Worm (Caenorhabditis elegans) whole organism, early embryonic: Measurements from ENCODE around the gene srj-10.

ENCODE experiments used
- B0310.2 ChIP-seq: sonication (generic microtip); optimal IDR thresholded peaks from 2 replicates; lab custom pipeline; 2016; ENCODE audit warnings: mild to moderate bottlenecking, missing genetic modification characterization, missing compliant biosample characterization
- F13C5.2 ChIP-seq: sonication (generic microtip); optimal IDR thresholded peaks from 2 replicates; lab custom pipeline; 2017; ENCODE audit warnings: mild to moderate bottlenecking, missing genetic modification characterization, inconsistent platforms, missing compliant biosample characterization
- ama-1 ChIP-seq: fragments of 150-350 bp; optimal IDR thresholded peaks from 2 replicates; lab custom pipeline; 2014
- ceh-13 ChIP-seq: fragments of 200-800 bp; sonication (Bioruptor generic); optimal IDR thresholded peaks from 2 replicates; lab custom pipeline; 2018; ENCODE audit warnings: mild to moderate bottlenecking, missing genetic modification characterization, missing compliant biosample characterization
- ets-7 ChIP-seq: sonication (generic microtip); optimal IDR thresholded peaks from 2 replicates; lab custom pipeline; 2016; ENCODE audit warnings: missing genotype, missing genetic modification characterization, missing compliant biosample characterization
- flt-1 ChIP-seq: fragments of 200-800 bp; sonication (Bioruptor generic); IDR thresholded peaks from 2 replicates; pipeline ENCODE4 v1.3.6; 2022; ENCODE audit warnings: missing genetic modification characterization, missing compliant biosample characterization
- hmg-4 ChIP-seq: fragments of 200-800 bp; sonication (Bioruptor generic); optimal IDR thresholded peaks from 2 replicates; lab custom pipeline; 2018; ENCODE audit warnings: mild to moderate bottlenecking, missing genetic modification characterization, missing compliant biosample characterization
- hnd-1 ChIP-seq: sonication (generic microtip); optimal IDR thresholded peaks from 2 replicates; lab custom pipeline; 2016; ENCODE audit warnings: missing genetic modification characterization, missing compliant biosample characterization
- pes-1 ChIP-seq: fragments of 200-800 bp; sonication (Bioruptor generic); IDR thresholded peaks from 2 replicates; pipeline ENCODE4 v1.3.6; 2022; ENCODE audit warnings: missing genetic modification reagents, missing genetic modification characterization, missing compliant biosample characterization
- scrt-1 ChIP-seq: fragments of 200-800 bp; sonication (Bioruptor generic); IDR thresholded peaks from 2 replicates; pipeline ENCODE4 v1.3.6; 2022; ENCODE audit warnings: missing genetic modification characterization, missing compliant biosample characterization
- sea-1 ChIP-seq: fragments of 200-800 bp; sonication (Bioruptor generic); conservative IDR thresholded peaks from 2 replicates; pipeline ENCODE4 v1.3.6; 2022; ENCODE audit warnings: missing genetic modification characterization, missing compliant biosample characterization
- tbx-11 ChIP-seq: fragments of 200-800 bp; sonication (Bioruptor generic); IDR thresholded peaks from 2 replicates; pipeline ENCODE4 v1.3.6; 2022; ENCODE audit warnings: missing genetic modification characterization, missing compliant biosample characterization
- tra-4 ChIP-seq: sonication (generic microtip); optimal IDR thresholded peaks from 2 replicates; lab custom pipeline; 2017; ENCODE audit warnings: missing genetic modification characterization, missing compliant biosample characterization

- TF ChIP-seq tra-4 (tag; lab: Kevin White, UChicago), result no peak
- TF ChIP-seq tbx-11, result no peak
- TF ChIP-seq sea-1 (GFP tag; lab: Robert Waterston, UW), result no peak
- TF ChIP-seq hnd-1 (tag; lab: Kevin White, UChicago), result no peak
- TF ChIP-seq flt-1, result no peak
- no peak for TF ChIP-seq ets-7 (tag; lab: Kevin White, UChicago)
- no peak for TF ChIP-seq ama-1 (lab: Kevin White, UChicago)
- TF ChIP-seq ceh-13 (GFP tag; lab: Kevin White, UChicago), result no peak
- no peak for TF ChIP-seq F13C5.2 (tag; lab: Kevin White, UChicago)
- TF ChIP-seq pes-1 (GFP tag; lab: Robert Waterston, UW), result no peak
- TF ChIP-seq hmg-4 (GFP tag; lab: Kevin White, UChicago), result no peak
- no peak for TF ChIP-seq B0310.2 (tag; lab: Kevin White, UChicago)
- TF ChIP-seq scrt-1 (GFP tag; lab: Robert Waterston, UW), result no peak
Observed at ce11 chrV:16029237-16029636, 44.5 kb downstream of the srj-10 start.
